Worm (Caenorhabditis elegans) whole organism, midembryonic: ENCODE results near the gene tag-153.

Experiments
- T22C8.4 ChIP-seq: fragments of 200-800 bp; sonication (Bioruptor generic); IDR thresholded peaks from 2 replicates; pipeline ENCODE4 v1.3.6; 2022; ENCODE audit warnings: missing genetic modification characterization, missing compliant biosample characterization
- cog-1 ChIP-seq: sonication (generic microtip); optimal IDR thresholded peaks from 2 replicates; lab custom pipeline; 2016; ENCODE audit warnings: missing genetic modification characterization, missing compliant biosample characterization
- flt-1 ChIP-seq: fragments of 200-800 bp; sonication (Bioruptor generic); IDR thresholded peaks from 2 replicates; pipeline ENCODE4 v1.3.6; 2022; ENCODE audit warnings: missing genetic modification characterization, missing compliant biosample characterization
- klf-2 ChIP-seq: fragments of 200-800 bp; sonication (Bioruptor generic); conservative IDR thresholded peaks from 2 replicates; pipeline ENCODE4 v1.3.6; 2022; ENCODE audit warnings: missing genetic modification reagents, missing genetic modification characterization, missing compliant biosample characterization
- med-1 ChIP-seq: sonication (generic microtip); optimal IDR thresholded peaks from 2 replicates; lab custom pipeline; 2017; ENCODE audit warnings: missing genetic modification characterization, mild to moderate bottlenecking, missing compliant biosample characterization, antibody characterized with exemption, missing genetic modification reagents; ENCODE audit not compliant: insufficient read depth
- ref-1 ChIP-seq: fragments of 200-800 bp; sonication (Bioruptor generic); conservative IDR thresholded peaks from 2 replicates; pipeline ENCODE4 v1.3.6; 2022; ENCODE audit warnings: missing genetic modification reagents, missing genetic modification characterization, missing compliant biosample characterization
- tab-1 ChIP-seq: fragments of 200-800 bp; sonication (Bioruptor generic); IDR thresholded peaks from 2 replicates; pipeline ENCODE4 v1.3.6; 2022; ENCODE audit warnings: missing genetic modification characterization, missing compliant biosample characterization
- ztf-23 ChIP-seq: fragments of 200-800 bp; sonication (Bioruptor generic); IDR thresholded peaks from 2 replicates; pipeline ENCODE4 v1.3.6; 2022; ENCODE audit warnings: missing genetic modification reagents, missing genetic modification characterization, missing compliant biosample characterization
- ztf-29 ChIP-seq: fragments of 200-800 bp; sonication (Bioruptor generic); IDR thresholded peaks from 2 replicates; pipeline ENCODE4 v1.3.6; 2022; ENCODE audit warnings: missing genetic modification reagents, missing genetic modification characterization, missing compliant biosample characterization

The tag-153 gene

DNA sequence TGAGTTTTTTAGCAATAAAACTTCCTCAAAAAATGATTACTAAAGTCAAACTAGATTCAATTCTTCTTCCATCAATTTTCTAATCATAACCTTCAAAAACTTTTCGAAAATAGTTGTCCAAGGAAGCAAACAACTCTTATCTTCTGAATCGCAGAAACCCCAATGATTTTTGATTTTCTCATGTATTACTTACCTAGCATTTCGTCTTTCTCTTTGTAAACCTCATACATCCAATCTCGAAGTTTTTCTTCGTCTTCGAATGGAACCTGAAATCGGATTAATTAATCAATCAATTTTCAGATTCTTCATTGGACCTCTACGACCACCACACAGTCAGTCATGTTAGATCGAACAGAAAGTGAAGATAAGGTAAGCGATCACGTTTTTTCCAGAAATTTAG lies 5.8 kb downstream of the tag-153 start, which contains the start of gene K07B1.4:
TSS of gene K07B1.4 (plus strand) at position 301 of the 400 bp plus-strand sequence.
- TF ChIP-seq med-1 (GFP tag; lab: Kevin White, UChicago), result no peak
- TF ChIP-seq klf-2 (GFP tag; lab: Robert Waterston, UW), result no peak
- TF ChIP-seq tab-1 (GFP tag; lab: Robert Waterston, UW), result no peak
- no peak for TF ChIP-seq T22C8.4
- TF ChIP-seq flt-1 (GFP tag; lab: Robert Waterston, UW), result no peak
- no peak for TF ChIP-seq cog-1 (tag; lab: Kevin White, UChicago)
- no peak for TF ChIP-seq ztf-23 (GFP tag; lab: Robert Waterston, UW)
- no peak for TF ChIP-seq ref-1 (GFP tag; lab: Robert Waterston, UW)
- TF ChIP-seq ztf-29, result no peak

DNA sequence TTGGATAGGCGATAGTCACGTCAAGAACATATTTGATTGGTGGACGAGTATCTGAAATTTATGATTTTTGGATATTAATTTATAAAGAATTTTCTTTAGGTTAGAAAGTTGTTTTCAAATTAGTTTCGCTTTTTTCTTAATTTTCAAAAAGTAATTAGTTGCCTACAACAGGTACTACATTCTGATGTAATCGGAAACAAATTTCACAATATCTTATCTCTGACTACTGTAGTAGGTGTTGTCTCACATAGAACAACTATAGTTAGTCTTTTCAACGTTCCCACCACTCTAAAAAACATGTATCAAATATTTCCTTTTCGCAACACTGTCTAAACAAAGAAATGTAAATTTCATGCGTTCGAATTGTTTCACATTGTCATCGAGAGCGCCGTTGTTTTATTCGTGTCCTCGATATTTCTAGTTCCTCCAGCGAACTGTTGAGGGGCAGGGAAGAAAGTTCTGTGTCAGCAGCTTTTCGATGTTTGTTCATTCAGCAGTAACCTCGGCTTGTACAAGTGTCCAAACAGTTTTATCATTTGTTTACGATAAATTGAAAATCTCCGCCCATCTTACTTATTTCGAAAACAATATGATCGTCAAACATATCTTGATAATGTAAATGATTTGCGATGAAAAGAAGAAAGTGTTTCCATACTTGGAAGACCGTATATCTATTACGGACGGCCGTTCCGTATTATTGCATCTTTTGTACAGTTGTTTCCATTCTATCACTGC lies 6.5 kb downstream of the tag-153 start:
- TF ChIP-seq tab-1 (GFP tag; lab: Robert Waterston, UW) (no peak), klf-2 (GFP tag; lab: Robert Waterston, UW) (no peak), flt-1 (GFP tag; lab: Robert Waterston, UW) (no peak), ztf-23 (GFP tag; lab: Robert Waterston, UW) (no peak), ref-1 (GFP tag; lab: Robert Waterston, UW) (no peak)

- no peak for TF ChIP-seq flt-1 (GFP tag; lab: Robert Waterston, UW)
- TF ChIP-seq med-1 (GFP tag; lab: Kevin White, UChicago), result no peak
- TF ChIP-seq tab-1 (GFP tag; lab: Robert Waterston, UW), result no peak
- no peak for TF ChIP-seq cog-1 (tag; lab: Kevin White, UChicago)
- TF ChIP-seq ztf-29, result no peak
- no peak for TF ChIP-seq klf-2 (GFP tag; lab: Robert Waterston, UW)
- no peak for TF ChIP-seq T22C8.4
- no peak for TF ChIP-seq ztf-23 (GFP tag; lab: Robert Waterston, UW)
These were observed 9.9 kb downstream of the tag-153 start for ce11 chrV:9332611-9333315.

DNA sequence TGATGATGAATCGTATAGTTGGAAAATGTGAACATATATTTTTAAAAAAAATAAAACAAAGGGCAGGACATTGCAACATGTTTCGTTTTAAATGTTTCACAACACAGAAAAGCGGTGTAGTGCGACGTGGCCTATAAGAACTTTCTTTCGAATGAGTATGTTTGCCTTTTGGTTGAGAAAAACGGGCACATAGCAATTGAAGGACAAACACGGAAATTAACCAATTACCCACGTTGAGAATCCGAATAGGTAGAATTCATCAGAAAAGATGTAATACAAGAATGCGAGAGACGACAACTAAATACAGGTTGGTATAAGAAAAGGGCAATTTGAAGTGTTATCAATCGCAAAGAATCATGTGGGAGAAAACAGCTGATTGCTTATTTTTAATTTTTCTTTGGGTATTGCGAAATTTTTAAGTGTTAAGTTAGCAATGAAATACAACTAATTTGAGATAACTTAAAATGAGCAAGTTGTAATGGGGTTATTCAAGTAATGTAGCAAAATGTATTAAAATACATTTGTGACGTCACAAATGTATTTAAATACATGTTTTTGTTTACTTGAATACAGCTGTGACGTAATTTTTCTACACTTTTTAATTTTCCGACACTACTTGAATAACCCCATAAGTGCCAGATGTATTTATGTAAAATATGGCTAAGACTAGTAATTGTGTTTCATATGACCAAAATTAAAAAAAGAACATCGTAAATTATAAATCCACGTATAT lies 10.6 kb downstream of the tag-153 start, which contains the start of gene acl-14:
TSS of gene acl-14 (minus strand) at position 316 of the 733 bp plus-strand sequence.
- no peak for TF ChIP-seq ztf-29

- TF ChIP-seq tab-1 (GFP tag; lab: Robert Waterston, UW) (no peak), ztf-29 (0 out of 2 replicates have a peak, but pooled peaks have one; percentile 3)
These were observed 11.3 kb downstream of the tag-153 start, which contains the start of gene ucp-4 for ce11 chrV:9334216-9334615. TSS of gene ucp-4 (plus strand) at chrV:9334298.

DNA sequence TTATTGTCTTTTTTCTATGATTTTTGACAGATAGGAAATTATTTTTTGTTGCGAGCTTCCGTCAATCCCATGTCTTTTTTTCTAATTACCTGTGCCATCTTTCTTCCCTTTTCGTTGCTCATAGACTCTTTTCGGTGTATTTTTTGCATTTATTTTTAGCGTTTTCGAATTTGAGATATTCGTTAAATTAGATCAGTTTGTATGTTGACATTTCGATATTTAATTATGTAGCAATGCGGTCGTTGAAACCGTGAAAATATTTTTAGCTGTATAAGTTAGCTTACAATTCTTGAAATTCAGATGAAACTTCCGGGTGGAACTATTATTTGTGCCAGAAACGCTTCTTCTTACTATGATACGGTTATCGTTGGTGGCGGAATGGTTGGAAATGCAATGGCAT lies 13.6 kb downstream of the tag-153 start, which contains the start of gene coq-6:
TSS of gene coq-6 (plus strand) at position 301 of the 400 bp plus-strand sequence.
- TF ChIP-seq T22C8.4 (no peak), med-1 (GFP tag; lab: Kevin White, UChicago) (no peak), ztf-23 (GFP tag; lab: Robert Waterston, UW) (no peak), flt-1 (GFP tag; lab: Robert Waterston, UW) (no peak), ztf-29 (no peak), cog-1 (tag; lab: Kevin White, UChicago) (no peak)

- TF ChIP-seq flt-1 (GFP tag; lab: Robert Waterston, UW) (no peak), klf-2 (GFP tag; lab: Robert Waterston, UW) (no peak), cog-1 (tag; lab: Kevin White, UChicago) (no peak), med-1 (GFP tag; lab: Kevin White, UChicago) (no peak), ref-1 (GFP tag; lab: Robert Waterston, UW) (no peak), ztf-29 (no peak), ztf-23 (GFP tag; lab: Robert Waterston, UW) (no peak), T22C8.4 (no peak), tab-1 (GFP tag; lab: Robert Waterston, UW) (no peak)
These were observed 15.6 kb downstream of the tag-153 start for ce11 chrV:9338452-9338851.

DNA sequence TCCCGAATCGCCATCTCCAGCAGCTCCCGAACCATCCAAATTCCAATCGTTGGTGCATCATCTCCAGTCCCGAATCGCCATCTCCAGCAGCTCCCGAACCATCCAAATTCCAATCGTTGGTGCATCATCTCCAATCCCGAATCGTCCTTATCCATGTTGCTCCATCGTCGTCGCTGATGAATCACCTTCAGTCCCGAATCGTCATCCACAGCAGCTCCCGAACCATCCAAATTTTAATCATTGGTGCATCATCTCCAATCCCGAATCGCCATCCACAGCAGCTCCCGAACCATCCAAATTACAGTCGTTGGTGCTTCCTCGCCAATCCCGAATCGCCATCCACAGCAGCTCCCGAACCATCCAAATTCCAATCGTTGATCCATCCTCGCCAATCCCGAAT lies 16.4 kb downstream of the tag-153 start:
- TF ChIP-seq ztf-23 (GFP tag; lab: Robert Waterston, UW), result 0 out of 2 replicates have a peak, but pooled peaks have one; percentile 8
- 0 out of 2 replicates have a peak, but pooled peaks have one; percentile 15 for TF ChIP-seq klf-2 (GFP tag; lab: Robert Waterston, UW)

- TF ChIP-seq med-1 (GFP tag; lab: Kevin White, UChicago) (no peak), flt-1 (GFP tag; lab: Robert Waterston, UW) (no peak), cog-1 (tag; lab: Kevin White, UChicago) (no peak), tab-1 (GFP tag; lab: Robert Waterston, UW) (0 out of 2 replicates have a peak, but pooled peaks have one; percentile 8), klf-2 (GFP tag; lab: Robert Waterston, UW) (no peak), ztf-29 (no peak)
These were observed 17.4 kb downstream of the tag-153 start for ce11 chrV:9340318-9340717.
